Worm (Caenorhabditis elegans): Measurements from ENCODE around the gene exc-9.

DNA sequence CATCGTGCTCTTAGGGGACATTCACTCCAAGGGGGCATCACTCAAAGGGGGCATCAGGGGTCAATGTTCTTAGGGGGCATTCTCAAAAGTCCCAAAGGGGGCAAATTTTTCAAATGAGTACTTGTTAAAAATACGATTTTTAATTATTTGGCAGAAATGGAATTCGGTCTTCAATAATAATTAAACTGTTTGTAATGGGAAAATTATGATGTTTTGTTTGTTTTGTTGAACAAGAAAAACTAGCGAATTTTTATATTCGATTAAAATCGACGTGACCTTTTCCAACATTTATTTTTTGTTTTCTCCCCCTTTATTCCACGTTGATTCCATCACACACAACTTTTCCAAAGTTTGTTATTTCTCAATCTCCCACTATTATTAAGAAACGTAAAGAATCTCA, 26.2 kb upstream of the exc-9 start, which contains the start of gene F57H12.5:
- TF ChIP-seq zip-8 (tag; optimal IDR thresholded peaks at IDR 0.05) (no peak), snpc-4 (tag; optimal IDR thresholded peaks at IDR 0.05) (no peak), drap-1 (GFP tag; optimal IDR thresholded peaks at IDR 0.05) (no peak)
